3 worm cellular contexts compared by ENCODE assay signal in the genomic region with DNA sequence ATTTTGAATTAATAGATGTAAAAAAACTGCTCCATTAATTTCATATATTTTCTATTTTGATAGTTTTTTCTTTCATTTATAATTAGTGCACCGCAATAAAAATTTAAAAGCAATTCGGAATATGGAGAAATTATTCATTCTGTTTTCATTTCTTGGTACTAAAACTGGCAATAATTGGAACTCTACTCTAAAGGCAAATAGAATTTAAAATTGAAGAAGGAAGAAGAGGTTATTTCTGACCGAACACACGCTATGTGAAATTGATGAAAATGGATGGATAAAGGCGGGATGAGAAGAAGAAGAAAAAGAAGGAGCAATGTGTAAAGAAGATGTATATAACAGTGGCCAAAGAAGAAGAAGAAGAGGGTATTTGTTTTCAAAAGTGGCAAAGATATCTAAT.
TF ChIP-seq lines count a peak whose summit lies in the region.

No protein-coding gene starts in this region.

TF ChIP-seq in whole organism, L2 larva, 48 proteins besides CTCF, POLR2A, EP300 and RAD21:
- TF ChIP-seq nhr-10 (tag; optimal IDR thresholded peaks at IDR 0.05; lab: Kevin White, UChicago) = no peak
- peak; percentile 42 for TF ChIP-seq C34F6.9 (tag; optimal IDR thresholded peaks at IDR 0.05; lab: Kevin White, UChicago)
- TF ChIP-seq lin-39 (tag; optimal IDR thresholded peaks at IDR 0.05; lab: Kevin White, UChicago) = no peak
- no peak for TF ChIP-seq crh-2 (tag; optimal IDR thresholded peaks at IDR 0.05; lab: Kevin White, UChicago)
- TF ChIP-seq lin-11 (tag; optimal IDR thresholded peaks at IDR 0.05; lab: Kevin White, UChicago) = no peak
- no peak for TF ChIP-seq peb-1 (tag; optimal IDR thresholded peaks at IDR 0.05; lab: Kevin White, UChicago)

TF ChIP-seq in whole organism, late embryonic, 69 proteins besides CTCF, POLR2A, EP300 and RAD21:
- peak; percentile 57 for TF ChIP-seq unc-42 (tag; optimal IDR thresholded peaks at IDR 0.05; lab: Kevin White, UChicago)
- peak; percentile 13 for TF ChIP-seq ceh-14 (tag; optimal IDR thresholded peaks at IDR 0.05; lab: Kevin White, UChicago)
- no peak for TF ChIP-seq K02D7.2 (tag; optimal IDR thresholded peaks at IDR 0.05; lab: Kevin White, UChicago)

TF ChIP-seq in whole organism, mixed stage, embryonic, 35 proteins besides CTCF, POLR2A, EP300 and RAD21:
- no peak for TF ChIP-seq cnd-1 (tag; optimal IDR thresholded peaks at IDR 0.05; lab: Kevin White, UChicago)
- no peak for TF ChIP-seq sptf-1 (tag; optimal IDR thresholded peaks at IDR 0.05; lab: Kevin White, UChicago)
- TF ChIP-seq sem-2 (GFP tag; optimal IDR thresholded peaks at IDR 0.05; lab: Kevin White, UChicago) = no peak
- TF ChIP-seq unc-39 (tag; optimal IDR thresholded peaks at IDR 0.05; lab: Kevin White, UChicago) = no peak
- TF ChIP-seq nhr-76 (tag; optimal IDR thresholded peaks at IDR 0.05; lab: Kevin White, UChicago) = no peak
- no peak for TF ChIP-seq nhr-28 (tag; optimal IDR thresholded peaks at IDR 0.05; lab: Kevin White, UChicago)
- no peak for TF ChIP-seq bed-3 (GFP tag; optimal IDR thresholded peaks at IDR 0.05; lab: Kevin White, UChicago)
- TF ChIP-seq blmp-1 (tag; optimal IDR thresholded peaks at IDR 0.05; lab: Kevin White, UChicago) = no peak
- peak; percentile 89 for TF ChIP-seq ces-1 (GFP tag; optimal IDR thresholded peaks at IDR 0.05; lab: Kevin White, UChicago)
TF ChIP-seq in whole organism, mixed stage, embryonic: peak in this region for 1.
